Worm (Caenorhabditis elegans): Measurements from ENCODE around the gene Y48C3A.20.

DNA sequence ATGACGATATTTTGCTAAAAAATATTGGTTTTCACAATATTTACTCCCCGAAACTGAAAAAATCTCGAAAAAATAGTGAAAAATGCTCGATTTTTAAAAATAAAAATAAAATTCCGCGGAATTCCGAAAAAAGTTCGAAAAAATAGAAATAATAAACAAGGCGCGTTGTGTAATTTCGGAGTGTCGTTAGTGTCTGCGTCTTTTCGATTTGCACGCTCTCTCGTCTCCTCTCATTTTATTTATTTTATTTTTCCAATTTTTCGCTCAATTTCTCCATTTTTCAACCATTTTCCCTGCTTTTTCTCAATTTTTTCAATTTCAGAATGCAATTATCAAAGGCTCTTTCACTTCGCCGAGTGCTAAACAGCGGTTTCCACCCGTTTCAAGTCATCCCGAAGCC, 31.4 kb upstream of the Y48C3A.20 start, which contains the start of gene mrpl-20:
- TF ChIP-seq ama-1 (optimal IDR thresholded peaks at IDR 0.05) (no peak), pqm-1 (tag; optimal IDR thresholded peaks at IDR 0.05) (no peak), pha-4 (tag; optimal IDR thresholded peaks at IDR 0.05) (no peak), ceh-31 (tag; optimal IDR thresholded peaks at IDR 0.05) (no peak), lin-11 (tag; optimal IDR thresholded peaks at IDR 0.05) (no peak), npax-4 (tag; optimal IDR thresholded peaks at IDR 0.05) (no peak), ttx-3 (tag; optimal IDR thresholded peaks at IDR 0.05) (no peak), tbx-2 (tag; optimal IDR thresholded peaks at IDR 0.05) (no peak), pag-3 (tag; optimal IDR thresholded peaks at IDR 0.05; ENCODE audit: borderline replicate concordance) (no peak)

Data from whole organism, late embryonic.